Worm (Caenorhabditis elegans) whole organism, L4/young adult: ENCODE data around the gene col-91.

Experiments used
- W03F9.2 ChIP-seq: fragments of 150-350 bp; optimal IDR thresholded peaks from 2 replicates; lab custom pipeline; 2014; ENCODE audit warnings: missing biosample characterization, missing genetic modification characterization
- dao-5 ChIP-seq: sonication (generic microtip); optimal IDR thresholded peaks from 2 replicates; lab custom pipeline; 2016; ENCODE audit warnings: missing genotype, missing genetic modification characterization, moderate library complexity, missing compliant biosample characterization
- him-1 ChIP-seq: sonication (generic microtip); optimal IDR thresholded peaks from 2 replicates; lab custom pipeline; 2016; ENCODE audit warnings: missing genotype, missing genetic modification reagents, missing genetic modification characterization, missing compliant biosample characterization

col-91 gene

DNA sequence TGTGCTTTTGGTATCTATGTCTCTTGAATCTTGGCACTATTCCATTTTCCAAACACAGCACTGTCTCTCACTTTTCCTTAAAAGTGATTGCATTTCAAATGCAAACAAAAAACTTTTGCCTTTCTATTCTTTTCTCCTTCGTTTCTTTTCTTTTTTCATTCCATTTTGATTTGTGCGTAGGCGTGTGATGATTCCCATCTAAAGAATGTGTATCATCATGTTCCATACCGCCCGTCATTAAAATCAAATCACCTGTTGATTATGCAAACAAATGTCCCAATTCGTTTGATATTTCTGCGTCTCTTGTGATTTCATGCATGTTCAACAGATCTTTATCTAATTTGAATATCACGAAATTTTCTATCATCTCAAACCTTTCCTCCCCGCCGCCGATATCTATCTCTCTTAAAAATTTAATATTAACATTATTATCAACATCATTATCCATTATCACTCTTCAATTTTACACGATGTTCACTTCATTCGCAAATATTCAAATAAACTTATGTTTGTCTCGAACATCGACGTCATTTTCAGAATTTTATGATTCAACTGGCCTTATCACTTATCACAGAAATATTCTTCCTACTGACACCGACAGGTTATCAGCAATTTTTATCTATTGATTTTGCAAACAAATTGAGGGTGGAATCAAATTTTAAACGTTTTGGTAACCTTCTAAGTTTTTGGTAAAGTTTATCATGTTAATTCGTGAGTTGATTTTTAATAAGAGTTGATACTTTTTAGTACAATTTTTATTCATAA, 28.0 kb upstream of the col-91 start:
- no peak for TF ChIP-seq W03F9.2 (tag; lab: Kevin White, UChicago)
- TF ChIP-seq him-1, result no peak

DNA sequence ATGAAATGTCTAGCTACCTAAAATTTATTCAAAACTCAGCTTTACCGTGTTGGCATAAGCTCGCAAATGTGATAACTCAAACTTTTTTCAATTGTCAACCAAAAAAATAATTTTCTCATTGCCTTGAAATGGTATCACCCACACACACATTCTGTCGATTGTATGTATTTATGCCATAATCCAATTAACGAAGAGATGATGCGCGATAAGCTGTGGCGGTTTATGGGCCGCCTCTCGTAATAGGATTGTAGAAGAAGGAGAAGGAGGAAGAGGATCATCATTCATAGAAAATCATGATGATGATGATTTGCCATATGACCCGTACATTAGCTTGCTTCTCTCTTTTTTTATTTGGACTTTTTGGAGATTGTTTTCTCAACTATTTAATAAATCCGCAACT, 25.7 kb upstream of the col-91 start:
- TF ChIP-seq him-1, result no peak
- no peak for TF ChIP-seq W03F9.2 (tag; lab: Kevin White, UChicago)
- TF ChIP-seq dao-5, result no peak

DNA sequence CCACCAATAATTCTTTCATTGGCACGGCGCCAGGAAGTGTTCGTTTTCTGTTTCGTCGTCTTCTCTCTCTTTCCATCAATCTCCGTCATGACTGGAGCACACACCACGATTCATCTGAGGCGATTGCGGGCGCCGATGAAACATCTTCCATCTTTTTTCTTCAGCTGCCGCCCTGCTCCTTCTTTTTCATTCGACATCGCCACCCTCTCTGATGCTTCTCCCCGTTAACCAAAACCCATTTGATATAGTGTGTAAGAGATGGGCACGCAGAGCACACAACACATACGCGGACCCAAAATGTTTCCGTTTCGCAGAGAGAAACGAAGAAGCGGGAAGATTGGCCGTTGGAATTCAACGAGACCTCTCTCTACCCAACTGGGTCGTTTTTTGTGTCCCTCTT, 24.1 kb upstream of the col-91 start:
- TF ChIP-seq dao-5, result no peak
- TF ChIP-seq him-1, result no peak
- no peak for TF ChIP-seq W03F9.2 (tag; lab: Kevin White, UChicago)

DNA sequence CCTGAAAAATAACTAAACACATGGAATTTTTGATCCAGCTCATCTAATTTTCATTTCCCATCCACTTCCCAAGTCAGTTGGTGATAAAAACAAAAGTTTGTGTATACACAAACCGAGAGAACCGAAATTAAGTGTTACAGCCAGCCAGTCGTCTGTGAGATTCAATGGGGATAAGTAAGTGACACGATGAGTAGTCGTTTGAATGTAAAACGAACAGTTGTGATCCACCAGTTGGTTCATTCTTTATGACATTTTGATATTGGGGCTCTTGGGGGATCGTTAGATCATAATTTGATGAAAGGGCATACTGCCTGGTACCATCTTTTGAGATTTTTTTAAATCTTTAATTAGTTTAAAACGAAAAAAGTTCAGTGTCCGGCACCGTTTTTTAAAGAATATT, 23.4 kb upstream of the col-91 start:
- TF ChIP-seq him-1 (no peak), dao-5 (no peak), W03F9.2 (tag; lab: Kevin White, UChicago) (no peak)

DNA sequence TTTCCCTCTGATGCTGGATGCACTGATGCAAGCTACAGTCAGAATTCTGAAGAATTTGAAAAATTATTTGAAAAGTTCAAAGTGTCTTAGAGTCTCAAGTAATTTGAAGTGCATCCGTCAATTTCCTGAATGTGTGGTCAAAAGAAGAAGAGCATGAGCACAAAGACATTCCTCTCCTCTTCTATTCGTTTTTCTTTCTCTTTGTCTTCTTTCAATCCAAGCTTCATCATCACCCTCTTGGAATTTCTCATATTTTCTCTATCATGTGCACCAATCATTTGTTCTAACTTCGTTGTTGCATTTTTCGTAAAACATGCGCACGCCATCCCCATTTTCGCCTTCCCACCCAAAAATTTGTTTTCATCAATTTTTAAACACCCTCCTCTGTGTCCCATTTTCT, 22.5 kb upstream of the col-91 start:
- TF ChIP-seq him-1 (no peak), W03F9.2 (tag; lab: Kevin White, UChicago) (no peak), dao-5 (no peak)

DNA sequence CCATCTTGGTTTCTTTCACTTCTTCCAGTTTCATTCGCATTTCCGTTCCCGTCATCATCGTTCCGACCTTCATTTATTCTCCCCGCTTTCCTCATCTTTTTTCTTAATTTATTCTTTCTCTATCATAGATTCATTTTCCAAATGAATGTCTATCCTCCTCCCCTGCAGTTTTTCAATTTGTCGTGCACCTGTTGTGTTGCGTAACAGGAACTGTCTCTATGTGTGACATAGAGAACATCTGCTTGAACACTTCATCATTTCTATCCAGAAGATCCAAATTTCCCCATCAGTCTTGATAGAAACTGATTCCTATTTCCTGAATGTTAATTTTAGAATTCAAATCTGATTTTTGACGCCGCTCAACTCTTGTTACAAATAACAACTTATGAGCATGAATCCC, 20.1 kb upstream of the col-91 start:
- TF ChIP-seq him-1 (no peak), dao-5 (no peak), W03F9.2 (tag; lab: Kevin White, UChicago) (no peak)

DNA sequence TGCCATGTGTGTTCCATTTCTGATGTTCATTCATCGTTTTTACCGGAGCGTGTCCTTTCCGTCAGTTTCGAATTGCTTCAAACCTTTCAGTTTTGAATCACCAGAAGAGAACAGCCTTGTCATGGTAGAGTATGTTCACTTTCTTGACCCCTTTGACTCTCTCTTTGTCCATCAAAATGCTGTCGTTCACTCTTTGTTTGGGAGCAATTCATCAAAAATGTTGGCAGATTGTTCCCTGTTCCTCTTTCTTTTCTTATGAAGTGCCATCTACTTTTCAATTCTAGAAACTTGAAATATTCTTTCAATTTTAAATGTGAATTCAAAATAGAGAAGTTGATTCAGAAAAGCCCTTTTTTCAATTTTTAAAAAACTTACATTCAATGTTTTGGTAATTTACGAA, 17.8 kb upstream of the col-91 start:
- TF ChIP-seq him-1 (no peak), W03F9.2 (tag; lab: Kevin White, UChicago) (no peak), dao-5 (no peak)

DNA sequence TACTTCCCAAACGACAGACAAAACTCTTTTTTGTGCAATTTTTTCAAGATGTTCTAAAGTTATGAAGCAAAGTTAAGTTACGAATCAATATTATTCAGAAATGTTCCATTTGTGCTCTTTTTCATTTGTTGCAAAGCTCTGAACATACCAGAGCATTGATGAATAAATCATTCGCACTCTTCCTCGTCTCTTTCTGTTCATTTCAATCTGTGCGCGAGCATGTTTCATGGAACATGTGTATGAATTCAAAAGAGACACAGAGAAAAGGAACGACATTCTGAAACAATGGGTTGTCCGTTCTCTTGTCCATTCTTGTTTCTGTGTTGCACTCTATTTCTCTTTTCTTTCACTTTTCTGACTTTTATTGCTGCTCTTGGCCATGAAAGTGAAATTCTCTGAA, 16.9 kb upstream of the col-91 start:
- TF ChIP-seq W03F9.2 (tag; lab: Kevin White, UChicago), result no peak

DNA sequence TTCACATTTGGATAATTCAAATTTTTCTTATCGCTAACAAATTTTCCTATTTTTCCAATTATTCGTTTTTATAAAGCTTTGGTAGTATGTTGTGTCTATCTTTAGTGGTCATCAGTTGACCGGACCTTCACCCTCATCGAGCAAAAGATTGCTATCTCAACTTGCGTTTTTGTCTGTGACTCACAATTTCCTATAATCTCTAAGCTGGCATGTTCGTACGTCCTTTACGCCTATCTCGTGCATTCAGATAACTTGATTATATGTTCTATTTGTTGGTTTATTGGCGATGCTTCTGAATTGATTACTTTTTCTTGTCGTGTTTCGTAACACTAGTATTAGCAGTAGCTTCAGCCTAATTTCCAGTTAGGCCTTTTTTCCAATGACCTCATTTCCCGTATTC, 16.1 kb upstream of the col-91 start:
- no peak for TF ChIP-seq him-1
- no peak for TF ChIP-seq W03F9.2 (tag; lab: Kevin White, UChicago)
- TF ChIP-seq dao-5, result no peak

DNA sequence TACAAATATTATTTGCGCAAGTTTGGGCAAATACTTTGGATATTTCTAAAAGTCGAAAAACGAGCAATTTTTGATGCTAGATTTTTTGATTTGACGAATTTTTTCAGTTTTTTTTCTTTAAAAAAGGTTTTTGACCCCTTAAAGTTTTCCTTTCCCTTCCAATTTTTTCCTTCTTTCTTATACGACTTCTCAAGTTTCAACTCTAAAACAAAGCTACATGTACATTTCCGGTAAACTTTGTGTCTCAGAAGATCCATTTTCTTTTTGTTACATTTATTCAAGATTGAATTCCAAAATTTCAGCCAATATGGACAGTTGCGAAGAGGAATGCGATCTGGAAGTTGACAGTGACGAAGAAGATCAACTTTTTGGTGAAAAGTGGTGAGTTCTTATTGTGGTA, 15.3 kb upstream of the col-91 start, which contains the start of gene mig-10:
TSS of gene mig-10 (plus strand) at position 301 of the 400 bp plus-strand sequence.
- TF ChIP-seq him-1, result no peak
- TF ChIP-seq dao-5, result no peak
- TF ChIP-seq W03F9.2 (tag; lab: Kevin White, UChicago), result no peak

DNA sequence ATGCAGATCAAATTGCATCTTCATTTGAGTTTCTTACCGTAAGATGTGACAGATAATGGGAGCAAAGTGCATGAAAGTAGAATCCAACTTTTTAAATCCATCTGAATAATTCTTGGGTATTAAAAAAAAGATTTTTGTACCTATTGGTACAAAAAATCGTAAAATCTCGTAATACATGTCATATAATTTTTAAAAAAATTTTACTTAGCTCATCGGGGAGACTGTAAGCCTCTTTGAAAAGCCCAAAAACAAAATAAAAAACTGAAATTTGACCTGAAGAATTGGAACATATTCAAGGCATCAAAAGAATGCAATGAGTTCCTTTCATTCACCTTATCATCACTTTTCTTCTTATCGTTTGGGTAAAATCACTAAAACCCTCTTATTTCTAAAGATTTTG, 12.4 kb upstream of the col-91 start, which contains the start of gene clec-160:
TSS of gene clec-160 (minus strand) at position 101 of the 400 bp plus-strand sequence.
- TF ChIP-seq W03F9.2 (tag; lab: Kevin White, UChicago), result no peak
- no peak for TF ChIP-seq him-1
- TF ChIP-seq dao-5, result no peak

DNA sequence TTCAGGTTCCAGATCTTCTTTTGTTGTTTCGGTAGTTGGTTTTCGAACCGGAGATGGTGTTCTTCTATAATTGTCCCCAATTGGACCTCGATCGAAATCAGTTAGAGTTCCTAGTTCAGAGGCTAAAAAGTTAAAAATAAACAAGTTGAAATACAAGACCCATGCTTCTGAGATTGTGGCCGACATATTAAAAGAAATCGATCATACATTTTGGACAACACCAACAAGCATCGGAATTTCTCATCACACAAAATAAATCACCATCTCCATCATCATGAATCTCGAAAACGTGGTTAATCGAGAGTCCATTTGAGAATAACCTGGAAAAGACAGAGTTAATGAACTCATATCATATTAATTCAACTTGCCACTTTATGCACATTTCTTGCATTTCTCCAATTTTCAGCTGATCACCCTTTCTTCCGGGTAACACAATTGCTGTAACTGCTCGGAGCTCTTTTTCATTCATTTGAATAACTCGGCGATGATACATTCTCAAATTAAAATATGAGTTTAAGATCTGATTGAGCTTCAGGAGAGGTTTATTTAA, 8.3 kb upstream of the col-91 start, which contains the start of the genes mps-4 and F09G8.10:
TSS of gene mps-4 (minus strand) at position 101 of the 550 bp plus-strand sequence.
TSS of gene F09G8.10 (minus strand) at position 500 of the 550 bp plus-strand sequence.
- TF ChIP-seq dao-5 (no peak), W03F9.2 (tag; lab: Kevin White, UChicago) (no peak), him-1 (no peak)

DNA sequence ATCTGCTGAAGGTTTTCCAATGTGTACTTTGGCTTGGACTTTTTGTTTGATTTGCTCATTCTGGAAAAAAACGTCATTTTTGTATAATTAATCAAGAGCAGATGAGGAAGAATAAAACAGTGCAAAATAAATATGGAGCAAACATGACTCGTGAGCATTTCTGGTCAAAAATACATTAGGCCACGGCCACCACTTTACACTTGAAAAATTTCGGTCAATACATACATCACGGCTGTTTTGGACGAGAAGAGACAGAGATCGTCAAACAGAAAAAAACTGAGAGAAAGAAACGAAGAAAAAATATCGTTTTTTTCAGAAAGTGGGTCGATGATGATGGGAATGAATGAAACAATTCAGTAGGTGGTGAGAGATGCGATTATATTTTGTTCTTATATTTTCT, 4.8 kb upstream of the col-91 start, which contains the start of the genes F09G8.7 and crn-7:
TSS of gene F09G8.7 (minus strand) at position 60 of the 400 bp plus-strand sequence.
TSS of gene crn-7 (plus strand) at position 236 of the 400 bp plus-strand sequence.
- TF ChIP-seq him-1 (no peak), W03F9.2 (tag; lab: Kevin White, UChicago) (no peak), dao-5 (no peak)

DNA sequence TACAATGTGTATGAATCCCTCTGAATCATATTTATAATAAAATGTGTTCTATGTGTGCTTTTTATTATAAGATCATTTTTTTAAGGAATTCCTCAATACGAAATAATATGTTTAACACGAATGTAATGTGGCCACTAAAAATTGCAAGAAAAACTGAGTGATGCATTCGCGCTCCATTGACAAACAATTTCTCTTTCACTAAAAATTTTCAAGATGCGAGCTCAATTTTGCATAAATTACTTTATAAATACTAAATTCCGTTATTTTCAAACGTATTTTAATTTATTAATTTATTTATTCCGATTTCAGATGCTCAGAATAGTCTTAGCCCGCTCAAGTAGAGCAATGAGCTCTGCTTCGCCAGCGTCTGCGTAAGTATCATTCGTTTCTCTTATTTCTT, 2.3 kb upstream of the col-91 start, which contains the start of gene mrps-9:
TSS of gene mrps-9 (plus strand) at position 310 of the 400 bp plus-strand sequence.
- TF ChIP-seq him-1 (no peak), W03F9.2 (tag; lab: Kevin White, UChicago) (peak; percentile 13)

DNA sequence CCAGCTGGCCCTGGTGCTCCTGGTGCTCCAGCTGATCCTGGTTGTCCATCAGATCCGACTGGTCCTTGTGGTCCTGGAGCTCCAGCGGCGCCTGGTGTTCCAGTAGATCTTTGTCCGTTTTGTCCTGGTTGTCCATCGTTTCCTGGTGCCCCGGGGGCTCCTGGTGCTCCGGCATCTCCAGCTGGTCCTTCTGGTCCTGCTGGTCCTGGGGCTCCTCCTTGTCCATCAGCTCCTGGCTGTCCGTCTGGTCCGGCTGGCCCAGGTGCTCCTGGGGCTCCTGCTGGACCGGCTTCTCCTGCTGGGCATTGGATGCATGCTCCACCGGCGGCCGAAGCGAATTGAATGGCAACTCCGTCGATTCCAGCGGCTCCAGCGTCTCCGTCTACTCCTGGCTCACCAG, 865 bp downstream of the col-91 start:
- TF ChIP-seq dao-5 (no peak), W03F9.2 (tag; lab: Kevin White, UChicago) (no peak), him-1 (no peak)
